Worm (Caenorhabditis elegans) whole organism, mixed stage, embryonic: ENCODE data around the gene F28A12.10.

Experiments used
- M03D4.4 ChIP-seq: sonication (generic microtip); optimal IDR thresholded peaks from 2 replicates; lab custom pipeline; 2017; ENCODE audit warnings: mild to moderate bottlenecking, missing genetic modification characterization, missing compliant biosample characterization
- bed-3 ChIP-seq: fragments of 200-800 bp; sonication (Bioruptor generic); optimal IDR thresholded peaks from 3 replicates; lab custom pipeline; 2018; ENCODE audit warnings: mild to moderate bottlenecking, missing genetic modification characterization, moderate library complexity, missing compliant biosample characterization
- blmp-1 ChIP-seq: fragments of 150-350 bp; optimal IDR thresholded peaks from 2 replicates; lab custom pipeline; 2014; ENCODE audit warnings: missing biosample characterization, missing genetic modification characterization
- ceh-39 ChIP-seq: fragments of 150-350 bp; optimal IDR thresholded peaks from 2 replicates; lab custom pipeline; 2014; ENCODE audit warnings: missing biosample characterization, missing genetic modification characterization
- ceh-43 ChIP-seq: fragments of 200-800 bp; sonication (Bioruptor generic); optimal IDR thresholded peaks from 2 replicates; lab custom pipeline; 2018; ENCODE audit warnings: mild to moderate bottlenecking, missing genetic modification characterization, moderate library complexity, missing compliant biosample characterization
- ceh-83 ChIP-seq: fragments of 200-800 bp; sonication (Bioruptor generic); optimal IDR thresholded peaks from 2 replicates; lab custom pipeline; 2018; ENCODE audit warnings: mild to moderate bottlenecking, missing genetic modification characterization, missing compliant biosample characterization
- cnd-1 ChIP-seq: fragments of 200-800 bp; sonication (Bioruptor generic); optimal IDR thresholded peaks from 2 replicates; lab custom pipeline; 2018; ENCODE audit warnings: mild to moderate bottlenecking, missing genetic modification characterization, missing compliant biosample characterization
- drap-1 ChIP-seq: fragments of 200-800 bp; sonication (Bioruptor generic); optimal IDR thresholded peaks from 3 replicates; lab custom pipeline; 2018; ENCODE audit warnings: mild to moderate bottlenecking, missing genetic modification characterization, missing compliant biosample characterization
- elt-1 ChIP-seq: sonication (generic microtip); optimal IDR thresholded peaks from 2 replicates; lab custom pipeline; 2017; ENCODE audit warnings: missing genetic modification characterization, mild to moderate bottlenecking, missing compliant biosample characterization, antibody characterized with exemption, moderate library complexity, borderline replicate concordance; ENCODE audit not compliant: insufficient read depth
- elt-3 ChIP-seq: fragments of 150-350 bp; optimal IDR thresholded peaks from 2 replicates; lab custom pipeline; 2014; ENCODE audit warnings: missing biosample characterization, missing genetic modification characterization
- flh-1 ChIP-seq: fragments of 200-800 bp; sonication (Bioruptor generic); optimal IDR thresholded peaks from 2 replicates; lab custom pipeline; 2018; ENCODE audit warnings: mild to moderate bottlenecking, missing genetic modification characterization, moderate library complexity, missing compliant biosample characterization
- ham-2 ChIP-seq: fragments of 200-800 bp; sonication (Bioruptor generic); optimal IDR thresholded peaks from 2 replicates; lab custom pipeline; 2018; ENCODE audit warnings: mild to moderate bottlenecking, missing genetic modification characterization, missing compliant biosample characterization
- hlh-1 ChIP-seq: fragments of 150-350 bp; optimal IDR thresholded peaks from 2 replicates; lab custom pipeline; 2014; ENCODE audit warnings: missing biosample characterization, missing genetic modification reagents, missing genetic modification characterization
- lin-13 ChIP-seq: fragments of 150-350 bp; optimal IDR thresholded peaks from 2 replicates; lab custom pipeline; 2014; ENCODE audit warnings: missing biosample characterization, missing genetic modification characterization
- lin-32 ChIP-seq: fragments of 200-800 bp; sonication (Bioruptor generic); optimal IDR thresholded peaks from 2 replicates; lab custom pipeline; 2018; ENCODE audit warnings: mild to moderate bottlenecking, missing genetic modification characterization, missing compliant biosample characterization
- mab-5 ChIP-seq: fragments of 150-350 bp; optimal IDR thresholded peaks from 2 replicates; lab custom pipeline; 2014; ENCODE audit warnings: missing biosample characterization, missing genetic modification characterization
- mep-1 ChIP-seq: fragments of 150-350 bp; optimal IDR thresholded peaks from 2 replicates; lab custom pipeline; 2017; ENCODE audit warnings: missing biosample characterization, missing genetic modification reagents, missing genetic modification characterization, inconsistent platforms
- mls-2 ChIP-seq: sonication (generic microtip); optimal IDR thresholded peaks from 2 replicates; lab custom pipeline; 2016; ENCODE audit warnings: mild to moderate bottlenecking, missing genetic modification characterization, moderate library complexity, missing compliant biosample characterization
- nhr-12 ChIP-seq: fragments of 150-350 bp; optimal IDR thresholded peaks from 2 replicates; lab custom pipeline; 2014; ENCODE audit warnings: missing biosample characterization, missing genetic modification characterization
- nhr-2 ChIP-seq: fragments of 150-350 bp; optimal IDR thresholded peaks from 2 replicates; lab custom pipeline; 2014; ENCODE audit warnings: missing biosample characterization, missing genetic modification characterization
- nhr-237 ChIP-seq: fragments of 150-350 bp; optimal IDR thresholded peaks from 2 replicates; lab custom pipeline; 2014; ENCODE audit warnings: missing biosample characterization, missing genetic modification characterization
- nhr-28 ChIP-seq: fragments of 150-350 bp; optimal IDR thresholded peaks from 2 replicates; lab custom pipeline; 2014; ENCODE audit warnings: missing biosample characterization, missing genetic modification characterization
- nhr-76 ChIP-seq: sonication (generic microtip); optimal IDR thresholded peaks from 2 replicates; lab custom pipeline; 2017; ENCODE audit warnings: missing biosample characterization, missing genetic modification characterization
- pha-4 ChIP-seq: fragments of 150-350 bp; optimal IDR thresholded peaks from 2 replicates; lab custom pipeline; 2018; ENCODE audit warnings: missing biosample characterization, missing genetic modification reagents, missing genetic modification characterization
- sem-2 ChIP-seq: fragments of 200-800 bp; sonication (Bioruptor generic); optimal IDR thresholded peaks from 2 replicates; lab custom pipeline; 2018; ENCODE audit warnings: mild to moderate bottlenecking, missing genetic modification characterization, missing compliant biosample characterization
- snpc-4 ChIP-seq: fragments of 150-350 bp; optimal IDR thresholded peaks from 2 replicates; lab custom pipeline; 2014; ENCODE audit warnings: missing biosample characterization, missing genetic modification characterization
- sptf-1 ChIP-seq: sonication (generic microtip); optimal IDR thresholded peaks from 2 replicates; lab custom pipeline; 2017; ENCODE audit warnings: mild to moderate bottlenecking, missing genetic modification characterization, moderate library complexity, missing compliant biosample characterization
- tbx-8 ChIP-seq: fragments of 200-800 bp; sonication (Bioruptor generic); optimal IDR thresholded peaks from 2 replicates; lab custom pipeline; 2018; ENCODE audit warnings: mild to moderate bottlenecking, missing genetic modification characterization, moderate library complexity, missing compliant biosample characterization
- unc-120 ChIP-seq: sonication (generic microtip); optimal IDR thresholded peaks from 2 replicates; lab custom pipeline; 2017; ENCODE audit warnings: missing genetic modification characterization, missing compliant biosample characterization; ENCODE audit not compliant: poor library complexity, severe bottlenecking
- unc-39 ChIP-seq: fragments of 150-350 bp; optimal IDR thresholded peaks from 2 replicates; lab custom pipeline; 2014; ENCODE audit warnings: missing biosample characterization, missing genetic modification characterization
- unc-62 ChIP-seq: fragments of 150-350 bp; optimal IDR thresholded peaks from 2 replicates; lab custom pipeline; 2014; ENCODE audit warnings: missing biosample characterization, missing genetic modification reagents, missing genetic modification characterization
- zip-8 ChIP-seq: fragments of 150-350 bp; optimal IDR thresholded peaks from 2 replicates; lab custom pipeline; 2014; ENCODE audit warnings: missing biosample characterization, missing genetic modification characterization
- ztf-11 ChIP-seq: fragments of 150-350 bp; optimal IDR thresholded peaks from 2 replicates; lab custom pipeline; 2014; ENCODE audit warnings: missing biosample characterization, missing genetic modification characterization

Gene F28A12.10

DNA sequence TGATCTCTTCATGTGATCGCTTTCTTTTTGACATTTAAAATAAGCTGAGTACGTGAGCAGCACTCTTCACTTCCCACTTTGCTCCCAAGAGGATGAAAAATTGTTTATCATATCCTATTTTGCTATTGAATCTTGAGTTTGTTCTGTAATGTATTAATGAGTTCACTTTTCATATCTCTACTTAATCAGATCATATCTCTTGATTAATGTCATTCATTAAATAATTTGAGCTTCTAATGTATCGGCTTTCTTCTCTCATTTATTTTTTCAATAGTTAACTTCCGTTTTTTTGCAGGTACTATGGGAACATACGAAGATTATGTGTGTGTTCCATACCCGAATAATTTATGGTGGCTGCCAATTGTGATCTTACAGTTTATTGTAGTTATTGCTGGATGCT is 43.5 kb upstream of the F28A12.10 start, which contains the start of gene ZC190.2:
Gene ZC190.2, plus strand, starts transcription at position 301 of the 400 bp plus-strand sequence.
- TF ChIP-seq nhr-12 (tag; lab: Kevin White, UChicago) (no peak), ceh-39 (tag; lab: Kevin White, UChicago) (no peak), mep-1 (tag; lab: Kevin White, UChicago) (no peak), nhr-28 (no peak), cnd-1 (tag; lab: Kevin White, UChicago) (no peak), sptf-1 (no peak), nhr-76 (tag; lab: Kevin White, UChicago) (no peak), ztf-11 (tag; lab: Kevin White, UChicago) (no peak), hlh-1 (tag; lab: Kevin White, UChicago) (no peak), flh-1 (GFP tag; lab: Kevin White, UChicago) (no peak), mab-5 (tag; lab: Kevin White, UChicago) (no peak), nhr-2 (tag; lab: Kevin White, UChicago) (no peak), unc-62 (no peak), elt-3 (tag; lab: Kevin White, UChicago) (no peak), blmp-1 (tag; lab: Kevin White, UChicago) (no peak), unc-120 (tag; lab: Kevin White, UChicago) (no peak), lin-13 (tag; lab: Kevin White, UChicago) (no peak), nhr-237 (no peak), pha-4 (tag; lab: Kevin White, UChicago) (no peak)

DNA sequence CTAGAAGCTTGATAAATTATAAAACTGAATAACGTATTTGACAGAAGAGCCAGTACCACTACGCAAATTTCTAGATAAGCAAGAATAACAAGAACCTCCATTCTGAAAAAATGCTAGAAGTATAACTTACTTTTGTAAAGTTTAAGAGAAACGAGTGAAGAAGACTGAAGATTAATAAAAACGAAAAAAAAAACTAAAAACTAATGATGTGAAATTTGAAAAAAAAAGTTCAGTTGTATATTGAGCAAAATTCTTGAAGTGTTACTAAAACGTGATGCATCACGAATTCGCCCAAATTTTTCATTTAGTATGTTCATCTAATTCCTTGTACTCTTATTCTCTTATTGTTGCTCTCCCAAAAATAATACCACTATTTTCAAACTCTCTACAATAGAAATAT is 39.6 kb upstream of the F28A12.10 start, which contains the start of gene ZC190.6:
Gene ZC190.6, minus strand, starts transcription at position 101 of the 400 bp plus-strand sequence.
- TF ChIP-seq nhr-237 (no peak), flh-1 (GFP tag; lab: Kevin White, UChicago) (no peak), mep-1 (tag; lab: Kevin White, UChicago) (no peak), elt-3 (tag; lab: Kevin White, UChicago) (no peak), drap-1 (no peak), ceh-43 (no peak), sptf-1 (no peak), mls-2 (no peak), ceh-39 (tag; lab: Kevin White, UChicago) (no peak), ceh-83 (GFP tag; lab: Kevin White, UChicago) (no peak), snpc-4 (tag; lab: Kevin White, UChicago) (no peak), cnd-1 (tag; lab: Kevin White, UChicago) (no peak), pha-4 (tag; lab: Kevin White, UChicago) (no peak), nhr-2 (tag; lab: Kevin White, UChicago) (no peak)
- TF ChIP-seq, all 35 proteins: peak for 0

DNA sequence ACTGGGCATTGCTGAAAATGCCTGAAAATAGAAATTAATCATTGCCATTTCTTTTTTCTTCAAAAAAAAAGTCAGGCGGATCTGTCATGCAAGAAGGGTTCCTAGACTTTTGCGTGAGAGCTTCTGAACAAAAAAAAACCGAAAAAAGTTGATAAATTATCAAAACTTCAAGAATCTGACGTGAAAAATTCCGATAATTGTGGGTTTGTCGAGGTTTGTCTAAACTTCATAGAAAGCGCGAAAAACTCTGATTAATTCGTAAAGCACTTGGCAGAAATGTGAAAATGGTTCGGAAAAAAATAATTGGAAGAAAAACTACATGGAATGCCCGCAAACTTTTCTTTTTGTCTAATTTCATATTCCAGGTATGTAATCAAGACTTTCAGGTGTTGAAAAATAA is 35.9 kb upstream of the F28A12.10 start, which contains the start of gene ZC190.5:
Gene ZC190.5, minus strand, starts transcription at position 101 of the 400 bp plus-strand sequence.
- TF ChIP-seq nhr-28, result no peak
- no peak for TF ChIP-seq ceh-43
- no peak for TF ChIP-seq sem-2 (GFP tag; lab: Kevin White, UChicago)
- no peak for TF ChIP-seq elt-1

DNA sequence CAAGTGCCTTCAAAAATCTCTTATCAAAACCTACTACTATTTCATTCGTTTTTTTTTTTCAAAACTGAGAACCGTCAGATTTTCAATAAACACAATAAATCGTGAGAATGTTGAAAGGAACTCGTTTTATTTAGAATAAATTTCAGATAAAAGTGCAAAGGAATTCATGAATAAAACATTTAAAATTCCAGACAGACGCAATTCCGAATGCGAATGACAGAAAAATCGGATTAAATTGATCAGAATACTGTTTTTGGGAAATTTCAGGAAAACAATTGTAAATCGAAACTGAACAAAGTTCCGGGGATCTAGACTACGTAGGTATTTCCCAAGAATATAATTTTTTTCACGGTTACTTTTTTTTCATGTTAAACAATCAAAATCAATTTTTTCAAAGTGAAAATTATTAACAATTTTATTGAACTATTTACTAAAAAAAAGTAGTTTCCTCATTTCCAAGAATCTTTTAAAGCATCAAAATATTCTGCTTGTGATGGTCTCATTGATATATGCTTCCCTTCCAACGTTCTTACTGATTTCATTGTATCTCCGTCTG is 34.1 kb upstream of the F28A12.10 start:
- TF ChIP-seq unc-39 (tag; lab: Kevin White, UChicago) (no peak), unc-120 (tag; lab: Kevin White, UChicago) (no peak), elt-1 (no peak), elt-3 (tag; lab: Kevin White, UChicago) (no peak), nhr-12 (tag; lab: Kevin White, UChicago) (no peak), hlh-1 (tag; lab: Kevin White, UChicago) (no peak), pha-4 (tag; lab: Kevin White, UChicago) (no peak), tbx-8 (GFP tag; lab: Kevin White, UChicago) (no peak), mep-1 (tag; lab: Kevin White, UChicago) (no peak), mls-2 (no peak), mab-5 (tag; lab: Kevin White, UChicago) (no peak), snpc-4 (tag; lab: Kevin White, UChicago) (no peak), drap-1 (no peak), lin-32 (GFP tag; lab: Kevin White, UChicago) (no peak), ceh-43 (no peak), ztf-11 (tag; lab: Kevin White, UChicago) (no peak)

DNA sequence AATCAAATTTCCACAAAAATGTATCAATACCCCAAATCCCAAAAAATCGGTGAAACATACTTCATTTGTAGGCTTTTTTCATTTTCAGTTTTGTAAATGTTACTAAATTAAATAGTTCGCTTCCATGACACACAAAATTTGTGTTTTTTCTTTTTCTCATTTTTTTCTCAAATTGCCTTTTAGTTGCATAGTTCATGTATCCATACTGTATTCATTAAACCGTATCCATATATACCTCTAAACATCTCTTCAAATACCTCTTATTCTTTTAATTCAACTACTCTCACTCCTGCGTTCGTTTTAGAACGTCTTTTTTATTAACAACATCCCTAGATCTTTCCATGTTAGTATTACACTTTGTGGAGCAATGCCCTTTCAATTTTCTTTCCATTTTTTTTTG is 33.2 kb upstream of the F28A12.10 start:
- TF ChIP-seq hlh-1 (tag; lab: Kevin White, UChicago) (no peak), cnd-1 (tag; lab: Kevin White, UChicago) (no peak), nhr-76 (tag; lab: Kevin White, UChicago) (no peak), bed-3 (no peak), M03D4.4 (no peak), snpc-4 (tag; lab: Kevin White, UChicago) (no peak), mls-2 (no peak), lin-13 (tag; lab: Kevin White, UChicago) (no peak), ztf-11 (tag; lab: Kevin White, UChicago) (no peak), zip-8 (no peak), blmp-1 (tag; lab: Kevin White, UChicago) (no peak), ham-2 (GFP tag; lab: Kevin White, UChicago) (no peak), ceh-43 (no peak), mep-1 (tag; lab: Kevin White, UChicago) (no peak)
- TF ChIP-seq, all 35 proteins: peak for 0
